Fruit fly (Drosophila melanogaster) ovary, adult (tissue): ENCODE results near the gene CG5282.
A peak's percentile ranks its signal among the peaks of the same experiment; 100 is the strongest.

ENCODE experiments used
- CG17801 ChIP-seq: fragments of 200-800 bp; optimal IDR thresholded peaks from 2 replicates; lab custom pipeline; 2019; ENCODE audit warnings: missing biosample characterization, mild to moderate bottlenecking, missing genetic modification characterization, moderate library complexity; ENCODE audit not compliant: partially characterized antibody

The CG5282 gene

dm6 chr3L:20447957-20448356 is 22.1 kb upstream of the CG5282 start:
- no peak for TF ChIP-seq CG17801 (GFP tag; lab: Kevin White, UChicago)

DNA sequence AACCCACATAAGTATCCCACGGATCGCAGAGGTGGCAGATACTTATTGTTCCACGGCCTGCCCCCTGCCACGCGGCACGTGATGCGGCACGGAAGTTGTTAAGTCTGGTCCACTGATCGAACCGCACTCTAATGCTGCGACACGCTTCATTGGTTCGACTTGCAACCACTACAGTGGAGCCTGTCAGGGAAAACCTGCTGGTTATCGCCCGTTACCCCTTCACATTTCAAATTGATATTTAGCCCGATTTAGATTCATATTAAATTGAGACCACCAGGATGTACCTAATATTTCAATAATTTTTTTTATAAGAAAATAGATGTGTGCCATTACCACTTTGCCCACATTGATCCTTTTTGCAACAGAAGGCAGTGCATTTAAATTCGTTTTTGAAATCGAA is 21.5 kb upstream of the CG5282 start:
- TF ChIP-seq CG17801 (GFP tag; lab: Kevin White, UChicago), result no peak

DNA sequence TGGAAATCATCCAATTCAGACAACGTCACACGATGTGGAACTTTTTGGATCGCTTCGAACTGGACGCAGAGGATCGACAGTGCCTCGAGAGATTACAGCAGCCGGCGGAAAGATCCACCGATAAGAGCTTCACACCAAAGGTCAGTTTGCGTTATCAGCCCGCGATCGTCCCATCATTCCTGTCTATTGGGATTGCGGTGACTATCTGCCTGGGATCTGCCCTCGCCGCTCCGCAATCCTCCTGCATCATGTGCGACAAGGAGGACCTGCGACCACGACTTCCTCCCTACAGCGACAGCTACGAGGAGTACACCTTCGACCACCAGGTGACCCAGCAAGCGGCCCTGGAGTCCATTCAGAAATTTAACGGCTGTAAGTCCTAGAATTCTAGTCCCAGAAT is 20.2 kb upstream of the CG5282 start:
- no peak for TF ChIP-seq CG17801 (GFP tag; lab: Kevin White, UChicago)

DNA sequence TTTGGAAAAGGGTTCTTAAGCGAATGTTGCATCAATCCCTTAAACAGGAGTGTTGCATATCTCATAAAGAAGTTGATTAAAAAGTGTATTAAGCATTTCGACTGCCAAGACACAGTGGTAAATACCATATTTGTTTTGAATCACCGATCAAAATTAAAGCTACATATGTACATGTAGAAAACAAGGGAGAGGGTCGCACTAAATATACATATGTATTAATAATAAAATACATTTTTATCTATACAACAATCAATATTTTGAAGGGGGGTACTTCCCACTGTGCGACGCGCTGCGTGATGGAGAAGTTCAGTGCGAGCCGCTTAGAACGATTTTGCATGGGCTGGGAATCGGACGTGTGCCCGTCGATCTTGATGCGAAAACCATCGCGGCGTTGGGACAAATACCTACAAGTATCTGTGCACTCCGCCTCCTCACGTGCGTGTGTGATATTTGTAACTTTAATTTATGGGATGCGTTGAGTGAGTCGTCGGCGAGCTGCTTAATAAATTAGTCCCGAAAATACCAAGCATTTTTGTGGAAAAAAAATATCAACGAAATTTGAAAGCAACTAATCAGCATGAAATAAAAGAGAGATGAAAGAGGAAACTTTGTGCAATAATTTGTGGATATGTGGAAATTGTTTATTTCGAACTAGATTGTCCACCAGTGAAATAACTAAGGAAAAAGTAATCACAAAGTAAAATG is 19.1 kb upstream of the CG5282 start:
- peak; percentile 69 for TF ChIP-seq CG17801 (GFP tag; lab: Kevin White, UChicago)

- no peak for TF ChIP-seq CG17801 (GFP tag; lab: Kevin White, UChicago)
Measured at dm6 chr3L:20442674-20443313, 16.9 kb upstream of the CG5282 start.

DNA sequence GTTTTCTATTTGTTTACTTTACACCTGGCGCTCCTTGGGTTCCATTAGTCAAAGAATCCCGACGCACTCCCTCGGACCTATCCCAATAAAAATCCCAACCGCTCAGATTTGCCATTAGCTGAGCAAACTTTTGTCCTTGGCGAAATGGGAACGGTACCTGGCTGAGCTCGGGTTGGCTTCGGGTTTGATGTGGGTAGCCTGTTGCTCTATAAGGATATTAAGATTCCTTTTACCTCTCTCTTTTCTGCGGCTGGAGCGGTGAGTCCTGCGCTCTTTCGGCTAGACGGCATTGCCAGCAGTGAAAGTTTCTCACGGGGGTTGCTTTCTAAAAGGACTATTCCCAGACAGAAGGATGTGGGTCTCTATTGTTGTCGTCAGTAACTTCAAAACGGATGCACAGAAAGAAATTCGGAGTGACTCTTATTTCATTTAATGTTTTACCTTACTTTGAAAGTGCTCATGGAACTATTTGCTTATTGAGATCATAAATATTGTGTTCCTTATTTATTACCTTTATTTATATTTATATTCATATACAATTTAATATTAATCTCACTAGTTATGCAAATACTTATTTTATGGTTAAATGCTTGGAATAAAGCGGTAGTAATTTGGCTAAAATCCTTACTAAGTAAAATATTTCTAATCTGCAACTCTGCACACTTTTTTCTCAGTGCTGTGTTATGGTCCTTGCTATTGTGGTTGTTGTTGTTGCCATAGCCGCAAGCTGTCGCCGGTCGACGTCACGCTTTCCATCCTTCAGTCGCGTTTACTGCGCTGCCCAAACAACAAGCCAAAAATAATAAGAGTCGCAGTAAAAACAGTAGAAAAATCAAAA is 16.0 kb upstream of the CG5282 start, which contains the start of gene CG5910:
Gene CG5910 (plus strand): TSS at position 788 of the 838 bp plus-strand sequence.
- no peak for TF ChIP-seq CG17801 (GFP tag; lab: Kevin White, UChicago)

dm6 chr3L:20440902-20441429 is 15.1 kb upstream of the CG5282 start:
- no peak for TF ChIP-seq CG17801 (GFP tag; lab: Kevin White, UChicago)

DNA sequence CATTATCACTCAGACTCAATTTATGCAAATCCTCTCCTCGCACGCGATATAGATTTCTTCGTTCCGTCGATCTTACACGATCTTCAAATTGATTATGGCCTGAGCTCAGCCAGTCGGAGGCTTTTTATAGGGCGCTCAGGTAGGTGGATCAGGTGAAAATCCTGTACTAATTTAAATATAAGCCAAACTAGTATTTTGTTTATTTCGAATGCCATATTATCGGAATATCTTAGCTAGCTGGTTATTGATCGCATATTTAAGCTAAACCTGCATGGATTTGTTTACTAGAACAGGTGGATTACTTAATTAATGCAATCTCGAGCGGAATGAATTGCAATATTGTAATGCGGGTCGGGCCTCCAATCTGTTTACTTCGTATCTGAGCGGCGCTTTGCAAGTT is 13.9 kb upstream of the CG5282 start, which contains the start of gene Hpd:
Gene Hpd (minus strand): TSS at position 101 of the 400 bp plus-strand sequence.
- TF ChIP-seq CG17801 (GFP tag; lab: Kevin White, UChicago), result no peak

- TF ChIP-seq CG17801 (GFP tag; lab: Kevin White, UChicago), result peak; percentile 5
Measured at dm6 chr3L:20436069-20436468, 10.2 kb upstream of the CG5282 start, which contains the start of the genes mRpL15 and CtIP. Gene mRpL15 (minus strand): TSS chr3L:20436209. Gene CtIP (plus strand): TSS chr3L:20436250.

DNA sequence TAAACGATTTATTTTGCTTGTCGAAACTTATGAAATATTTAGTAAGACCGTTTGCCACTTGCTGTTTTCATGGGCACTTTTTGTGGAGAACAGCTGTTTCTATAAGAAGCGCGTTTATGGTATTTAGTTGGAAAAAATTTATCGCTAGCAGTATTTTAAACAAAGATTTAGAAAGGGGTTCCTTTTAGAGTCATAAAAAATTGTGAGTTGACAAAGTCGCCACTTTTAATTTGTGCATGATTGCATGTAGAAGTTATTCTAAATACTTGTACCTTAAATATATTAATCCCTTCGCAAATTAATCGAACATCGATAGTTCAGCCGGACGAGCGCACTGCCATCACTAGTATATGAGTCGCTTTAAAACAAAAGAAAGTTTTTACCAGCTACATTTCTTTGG is 6.4 kb upstream of the CG5282 start, which contains the start of the genes Las and Psn:
Gene Las (minus strand): TSS at position 65 of the 400 bp plus-strand sequence.
Gene Psn (plus strand): TSS at position 172 of the 400 bp plus-strand sequence.
- peak; percentile 10 for TF ChIP-seq CG17801 (GFP tag; lab: Kevin White, UChicago)

dm6 chr3L:20431619-20432018 is 5.7 kb upstream of the CG5282 start:
- TF ChIP-seq CG17801 (GFP tag; lab: Kevin White, UChicago), result no peak

DNA sequence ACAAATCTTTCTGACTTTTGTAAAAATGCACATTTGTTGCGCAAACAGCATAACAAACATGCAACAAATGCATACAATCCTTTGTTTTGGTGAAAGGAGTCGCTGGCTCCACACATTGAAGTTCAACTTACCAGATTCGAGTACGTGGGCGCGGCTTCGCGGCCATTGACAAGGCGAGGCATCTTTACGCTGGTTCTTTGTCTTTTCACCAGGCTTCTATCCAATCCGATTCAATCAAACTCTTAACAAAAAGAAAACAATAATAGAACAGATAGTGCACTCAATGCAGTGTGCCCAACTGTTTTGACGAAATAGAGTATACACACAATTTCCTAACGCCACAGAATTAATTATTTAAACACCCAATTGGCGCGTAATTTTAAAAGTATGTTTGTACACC is 4.3 kb upstream of the CG5282 start, which contains the start of gene CG5262:
Gene CG5262 (minus strand): TSS at position 294 of the 400 bp plus-strand sequence.
- peak; percentile 33 for TF ChIP-seq CG17801 (GFP tag; lab: Kevin White, UChicago)

DNA sequence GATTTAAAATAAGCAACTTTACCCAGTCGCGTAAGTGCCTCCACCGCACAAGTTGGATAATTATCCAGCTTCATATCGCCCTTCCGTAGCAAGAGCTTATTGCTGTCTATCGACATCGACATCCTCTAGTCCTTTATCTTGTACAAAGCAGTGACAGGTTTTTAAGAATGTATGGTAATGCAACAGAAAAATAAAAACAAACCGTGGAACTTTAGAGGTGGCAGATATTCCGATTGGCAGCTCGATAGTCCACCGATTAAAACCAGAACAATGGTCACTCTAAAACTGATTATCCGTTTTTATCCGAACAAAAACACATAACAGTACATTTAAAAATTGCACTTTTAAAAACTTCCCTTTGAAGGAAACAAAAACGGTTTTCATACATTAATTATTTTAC is 1.6 kb upstream of the CG5282 start, which contains the start of gene CG5274:
Gene CG5274 (minus strand): TSS at position 218 of the 400 bp plus-strand sequence.
- TF ChIP-seq CG17801 (GFP tag; lab: Kevin White, UChicago), result no peak

DNA sequence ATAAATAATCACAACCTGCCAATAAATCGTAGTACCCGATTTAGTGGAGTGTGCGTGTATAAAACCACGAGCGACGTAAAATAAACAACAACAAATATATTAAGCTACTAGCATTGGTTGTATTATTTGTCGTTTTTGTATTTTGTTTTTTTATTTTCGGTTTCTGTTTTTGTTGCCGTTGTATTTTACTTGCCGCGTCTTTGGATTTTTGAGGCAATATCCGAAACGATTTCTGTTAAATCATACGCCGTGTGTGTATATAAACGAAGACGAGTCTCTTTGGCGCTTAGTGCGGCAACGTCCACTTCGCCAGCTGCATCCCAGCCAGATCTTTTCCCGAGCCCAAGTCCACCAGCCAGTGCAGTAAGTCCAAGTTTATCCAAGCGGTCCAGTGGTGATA is 12.6 kb downstream of the CG5282 start, which contains the start of gene zye:
Gene zye (plus strand): TSS at position 301 of the 400 bp plus-strand sequence.
- TF ChIP-seq CG17801 (GFP tag; lab: Kevin White, UChicago), result no peak
